Fruit fly (Drosophila melanogaster) whole organism, embryonic: ENCODE results near the gene HDAC6.

ENCODE experiments used
- Ada2b ChIP-seq: fragments of 200-800 bp; sonication (Bioruptor generic); IDR thresholded peaks from 2 replicates; pipeline ENCODE4 v1.3.6; 2022; ENCODE audit warnings: missing biosample characterization, missing genetic modification characterization
- Adf1 ChIP-seq: fragments of 200-800 bp; sonication (Bioruptor generic); IDR thresholded peaks from 2 replicates; pipeline ENCODE4 v1.3.6; 2022; ENCODE audit warnings: missing biosample characterization, missing genetic modification characterization
- Atf3 ChIP-seq: fragments of 200-800 bp; sonication (Bioruptor generic); optimal IDR thresholded peaks from 3 replicates; lab custom pipeline; 2016; ENCODE audit warnings: missing biosample characterization, missing genetic modification characterization
- BEAF-32 ChIP-seq: fragments of 200-800 bp; sonication (Bioruptor generic); optimal IDR thresholded peaks from 3 replicates; lab custom pipeline; 2017; ENCODE audit warnings: missing biosample characterization, missing genetic modification characterization, mild to moderate bottlenecking, moderate library complexity, missing genetic modification reagents
- CG10147 ChIP-seq: fragments of 200-800 bp; sonication (Bioruptor generic); optimal IDR thresholded peaks from 2 replicates; lab custom pipeline; 2019; ENCODE audit warnings: missing biosample characterization, mild to moderate bottlenecking, missing genetic modification characterization, moderate library complexity
- CG10565 ChIP-seq: fragments of 200-800 bp; sonication (Bioruptor generic); optimal IDR thresholded peaks from 3 replicates; lab custom pipeline; 2016; ENCODE audit warnings: missing biosample characterization, mild to moderate bottlenecking, missing genetic modification characterization
- CG12769 ChIP-seq: fragments of 200-800 bp; sonication (Bioruptor generic); optimal IDR thresholded peaks from 2 replicates; lab custom pipeline; 2019; ENCODE audit warnings: missing biosample characterization, mild to moderate bottlenecking, missing genetic modification characterization, moderate library complexity
- CG14050 ChIP-seq: fragments of 200-800 bp; sonication (Bioruptor generic); IDR thresholded peaks from 3 replicates; pipeline ENCODE4 v1.3.6; 2022; ENCODE audit warnings: missing biosample characterization, missing genetic modification characterization
- CG14710 ChIP-seq: fragments of 200-800 bp; sonication (Bioruptor generic); optimal IDR thresholded peaks from 3 replicates; lab custom pipeline; 2019; ENCODE audit warnings: missing biosample characterization, mild to moderate bottlenecking, missing genetic modification characterization, moderate library complexity
- CG15011 ChIP-seq: fragments of 200-800 bp; sonication (Bioruptor generic); optimal IDR thresholded peaks from 3 replicates; lab custom pipeline; 2018; ENCODE audit warnings: missing biosample characterization, mild to moderate bottlenecking, missing genetic modification characterization
- CG1647 ChIP-seq: fragments of 200-800 bp; sonication (Bioruptor generic); optimal IDR thresholded peaks from 3 replicates; lab custom pipeline; 2016; ENCODE audit warnings: missing biosample characterization, missing genetic modification characterization
- CG16779 ChIP-seq: fragments of 200-800 bp; sonication (Bioruptor generic); IDR thresholded peaks from 2 replicates; pipeline ENCODE4 v1.3.6; 2022; ENCODE audit warnings: missing biosample characterization, missing genetic modification characterization
- CG18262 ChIP-seq: fragments of 200-800 bp; optimal IDR thresholded peaks from 3 replicates; lab custom pipeline; 2019; ENCODE audit warnings: missing biosample characterization, mild to moderate bottlenecking, missing genetic modification characterization, moderate library complexity
- CG18599 ChIP-seq: fragments of 200-800 bp; sonication (Bioruptor generic); optimal IDR thresholded peaks from 3 replicates; lab custom pipeline; 2017; ENCODE audit warnings: missing biosample characterization, missing genetic modification characterization, mild to moderate bottlenecking, moderate library complexity, missing genetic modification reagents
- CG2116 ChIP-seq: fragments of 200-800 bp; sonication (Bioruptor generic); optimal IDR thresholded peaks from 3 replicates; lab custom pipeline; 2018; ENCODE audit warnings: missing biosample characterization, mild to moderate bottlenecking, missing genetic modification characterization
- CG2712 ChIP-seq: fragments of 200-800 bp; optimal IDR thresholded peaks from 3 replicates; lab custom pipeline; 2019; ENCODE audit warnings: missing biosample characterization, mild to moderate bottlenecking, missing genetic modification characterization, moderate library complexity
- CG3065 ChIP-seq: fragments of 200-800 bp; sonication (Bioruptor generic); optimal IDR thresholded peaks from 2 replicates; lab custom pipeline; 2016; ENCODE audit warnings: missing biosample characterization, missing genetic modification characterization
- CG6765 ChIP-seq: fragments of 200-800 bp; sonication (Bioruptor generic); optimal IDR thresholded peaks from 3 replicates; lab custom pipeline; 2017; ENCODE audit warnings: missing biosample characterization, mild to moderate bottlenecking, missing genetic modification characterization
- CG6854 ChIP-seq: fragments of 200-800 bp; sonication (Bioruptor generic); optimal IDR thresholded peaks from 3 replicates; lab custom pipeline; 2017; ENCODE audit warnings: missing biosample characterization, mild to moderate bottlenecking, missing genetic modification characterization
- CG7839 ChIP-seq: fragments of 200-800 bp; sonication (Bioruptor generic); optimal IDR thresholded peaks from 3 replicates; lab custom pipeline; 2018; ENCODE audit warnings: missing biosample characterization, mild to moderate bottlenecking, missing genetic modification characterization, moderate library complexity
- CG8089 ChIP-seq: fragments of 200-800 bp; sonication (Bioruptor generic); optimal IDR thresholded peaks from 3 replicates; lab custom pipeline; 2016; ENCODE audit warnings: missing biosample characterization, missing genetic modification characterization
- CG8290 ChIP-seq, 3 experiments: fragments of 200-800 bp; sonication (Bioruptor generic); optimal IDR thresholded peaks; 2 replicates each; lab custom pipeline; 2016 to 2019; ENCODE audit warnings: missing biosample characterization in 3 of 3, missing genetic modification characterization in 3 of 3, mild to moderate bottlenecking in 2 of 3, moderate library complexity in 1 of 3
- CG8388 ChIP-seq: fragments of 200-800 bp; sonication (Bioruptor generic); optimal IDR thresholded peaks from 2 replicates; lab custom pipeline; 2019; ENCODE audit warnings: missing biosample characterization, mild to moderate bottlenecking, missing genetic modification characterization, moderate library complexity
- CG9817 ChIP-seq: fragments of 200-800 bp; sonication (Bioruptor generic); optimal IDR thresholded peaks from 2 replicates; lab custom pipeline; 2018; ENCODE audit warnings: missing biosample characterization, mild to moderate bottlenecking, missing genetic modification characterization, moderate library complexity
- Chrac-16 ChIP-seq: fragments of 200-800 bp; sonication (Bioruptor generic); optimal IDR thresholded peaks from 3 replicates; lab custom pipeline; 2016; ENCODE audit warnings: missing biosample characterization, missing genetic modification characterization
- D19B ChIP-seq: fragments of 200-800 bp; sonication (Bioruptor generic); optimal IDR thresholded peaks from 2 replicates; lab custom pipeline; 2017; ENCODE audit warnings: missing biosample characterization, mild to moderate bottlenecking, missing genetic modification characterization
- HLH3B ChIP-seq: fragments of 200-800 bp; sonication (Bioruptor generic); IDR thresholded peaks from 2 replicates; pipeline ENCODE4 v1.3.6; 2022; ENCODE audit warnings: missing biosample characterization, missing genetic modification characterization
- HmgZ ChIP-seq: fragments of 200-800 bp; sonication (Bioruptor generic); optimal IDR thresholded peaks from 2 replicates; lab custom pipeline; 2018; ENCODE audit warnings: missing biosample characterization, mild to moderate bottlenecking, missing genetic modification characterization
- Mad ChIP-seq: fragments of 200-800 bp; sonication (Bioruptor generic); optimal IDR thresholded peaks from 2 replicates; lab custom pipeline; 2016; ENCODE audit warnings: missing biosample characterization, missing genetic modification characterization
- Mrtf ChIP-seq: fragments of 200-800 bp; sonication (Bioruptor generic); IDR thresholded peaks from 3 replicates; pipeline ENCODE4 v1.3.6; 2022; ENCODE audit warnings: missing biosample characterization, missing genetic modification characterization
- Nf-YA ChIP-seq: fragments of 200-800 bp; sonication (Bioruptor generic); IDR thresholded peaks from 2 replicates; pipeline ENCODE4 v1.3.6; 2022; ENCODE audit warnings: missing biosample characterization, missing genetic modification characterization
- Tbp ChIP-seq: fragments of >200 bp; optimal IDR thresholded peaks from 2 replicates; lab custom pipeline; 2018; ENCODE audit warnings: missing biosample characterization, missing genetic modification characterization
- cad ChIP-seq: fragments of >200 bp; optimal IDR thresholded peaks from 2 replicates; lab custom pipeline; 2017; ENCODE audit warnings: missing biosample characterization, missing genetic modification characterization
- cg ChIP-seq: fragments of 200-800 bp; sonication (Bioruptor generic); optimal IDR thresholded peaks from 3 replicates; lab custom pipeline; 2019; ENCODE audit warnings: missing biosample characterization, mild to moderate bottlenecking, missing genetic modification characterization, moderate library complexity
- crc ChIP-seq: fragments of 200-800 bp; sonication (Bioruptor generic); optimal IDR thresholded peaks from 2 replicates; lab custom pipeline; 2016; ENCODE audit warnings: missing biosample characterization, missing genetic modification characterization
- croc ChIP-seq: fragments of 200-800 bp; sonication (Bioruptor generic); conservative IDR thresholded peaks from 3 replicates; pipeline ENCODE4 v1.3.6; 2022; ENCODE audit warnings: missing biosample characterization, missing genetic modification characterization
- emc ChIP-seq: fragments of 200-800 bp; sonication (Bioruptor generic); optimal IDR thresholded peaks from 2 replicates; lab custom pipeline; 2016; ENCODE audit warnings: missing biosample characterization, missing genetic modification characterization
- fu2 ChIP-seq: fragments of 200-800 bp; sonication (Bioruptor generic); optimal IDR thresholded peaks from 2 replicates; lab custom pipeline; 2016; ENCODE audit warnings: missing biosample characterization, missing genetic modification characterization
- gsb-n ChIP-seq: fragments of 200-800 bp; sonication (Bioruptor generic); optimal IDR thresholded peaks from 3 replicates; lab custom pipeline; 2018; ENCODE audit warnings: missing biosample characterization, mild to moderate bottlenecking, missing genetic modification characterization
- hkb ChIP-seq, 2 experiments: fragments of 200-800 bp in 1 of 2; fragments of >200 bp in 1 of 2; sonication (Bioruptor generic) in 1 of 2; IDR thresholded peaks in 1 of 2; optimal IDR thresholded peaks in 1 of 2; 2 replicates each; pipeline versions ENCODE4 v1.3.6 to Lab custom; 2017 to 2022; ENCODE audit warnings: missing biosample characterization in 1 of 2, missing genetic modification characterization in 1 of 2
- klu ChIP-seq: fragments of 200-800 bp; sonication (Bioruptor generic); IDR thresholded peaks from 2 replicates; pipeline ENCODE4 v1.3.6; 2022; ENCODE audit warnings: missing biosample characterization, missing genetic modification characterization
- lov ChIP-seq, 2 experiments: fragments of 200-800 bp in 1 of 2; fragments of >200 bp in 1 of 2; sonication (Bioruptor generic) in 1 of 2; IDR thresholded peaks in 1 of 2; optimal IDR thresholded peaks in 1 of 2; 2 replicates in 1 of 2; 3 replicates in 1 of 2; pipeline versions ENCODE4 v1.3.6 to Lab custom; 2017 to 2022; ENCODE audit warnings: missing biosample characterization in 1 of 2, missing genetic modification characterization in 1 of 2
- mld ChIP-seq: fragments of 200-800 bp; sonication (Bioruptor generic); IDR thresholded peaks from 3 replicates; pipeline ENCODE4 v1.3.6; 2022; ENCODE audit warnings: missing biosample characterization, missing genetic modification characterization; ENCODE audit not compliant: partially characterized antibody
- nau ChIP-seq: fragments of 200-800 bp; sonication (Bioruptor generic); optimal IDR thresholded peaks from 3 replicates; lab custom pipeline; 2017; ENCODE audit warnings: missing biosample characterization, mild to moderate bottlenecking, missing genetic modification characterization, missing genetic modification reagents
- nmo ChIP-seq: fragments of 200-800 bp; sonication (Bioruptor generic); optimal IDR thresholded peaks from 2 replicates; lab custom pipeline; 2018; ENCODE audit warnings: missing biosample characterization, mild to moderate bottlenecking, missing genetic modification characterization, moderate library complexity
- peb ChIP-seq: fragments of 200-800 bp; sonication (Bioruptor generic); IDR thresholded peaks from 2 replicates; pipeline ENCODE4 v1.3.6; 2022; ENCODE audit warnings: missing biosample characterization, missing genetic modification characterization
- ro ChIP-seq: fragments of 200-800 bp; sonication (Bioruptor generic); IDR thresholded peaks from 2 replicates; pipeline ENCODE4 v1.3.6; 2022; ENCODE audit warnings: missing biosample characterization, missing genetic modification characterization
- tap ChIP-seq: fragments of 200-800 bp; optimal IDR thresholded peaks from 3 replicates; lab custom pipeline; 2019; ENCODE audit warnings: missing biosample characterization, mild to moderate bottlenecking, missing genetic modification characterization, moderate library complexity
- tup ChIP-seq: fragments of 200-800 bp; sonication (Bioruptor generic); optimal IDR thresholded peaks from 2 replicates; lab custom pipeline; 2016; ENCODE audit warnings: missing biosample characterization, mild to moderate bottlenecking, missing genetic modification characterization, moderate library complexity
- unc-4 ChIP-seq: fragments of 200-800 bp; sonication (Bioruptor generic); IDR thresholded peaks from 2 replicates; pipeline ENCODE4 v1.3.6; 2022; ENCODE audit warnings: missing biosample characterization, missing genetic modification characterization; ENCODE audit not compliant: partially characterized antibody

The HDAC6 gene

DNA sequence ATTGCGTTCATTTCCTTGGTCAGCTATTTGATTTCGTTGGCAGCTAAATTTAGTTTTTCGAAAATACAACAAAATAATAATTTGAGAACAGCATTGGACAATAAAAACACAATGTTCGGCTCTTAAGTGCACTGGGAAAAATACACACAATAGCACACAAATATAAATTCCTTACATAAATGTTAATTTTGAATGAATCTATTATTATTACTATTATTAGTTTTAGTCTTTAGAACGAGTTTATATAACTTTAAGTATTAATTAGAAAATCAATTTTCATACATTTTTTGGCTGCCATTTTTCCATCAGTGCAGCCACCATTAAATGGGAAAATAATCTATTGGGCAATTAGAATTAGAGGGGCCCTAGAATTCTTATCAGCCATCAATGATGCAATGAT, 23.2 kb upstream of the HDAC6 start (continued):
- TF ChIP-seq Tbp (no peak), croc (no peak), fu2 (no peak), CG6765 (GFP tag; lab: Kevin White, UChicago) (no peak), Mrtf (no peak), CG18262 (tag; lab: Kevin White, UChicago) (peak; percentile 1), CG8290 (GFP tag; optimal IDR thresholded peaks at IDR 0.05; lab: Kevin White, UChicago) (no peak), CG8290 (tag; optimal IDR thresholded peaks at IDR 0.05; lab: Kevin White, UChicago) (no peak), CG9817 (tag; lab: Kevin White, UChicago) (no peak), CG18599 (GFP tag; lab: Kevin White, UChicago) (no peak), crc (GFP tag; lab: Kevin White, UChicago) (no peak), cad (GFP tag; lab: Kevin White, UChicago) (no peak), CG8089 (no peak), CG14050 (no peak), HmgZ (tag; lab: Kevin White, UChicago) (no peak), D19B (GFP tag; lab: Kevin White, UChicago) (no peak), CG7839 (peak; percentile 40), unc-4 (GFP tag; lab: Robert Waterston, UW) (no peak), CG14710 (tag; lab: Kevin White, UChicago) (no peak), mld (GFP tag; lab: Robert Waterston, UW) (no peak), nau (no peak), emc (GFP tag; lab: Kevin White, UChicago) (no peak), CG2116 (GFP tag; lab: Kevin White, UChicago) (no peak), Ada2b (GFP tag; lab: Robert Waterston, UW) (peak; percentile 42; the same call in 1 of the 2 replicates), CG15011 (GFP tag; lab: Kevin White, UChicago) (no peak), CG2712 (tag; lab: Kevin White, UChicago) (peak; percentile 29), peb (no peak), ro (no peak), Chrac-16 (GFP tag; lab: Kevin White, UChicago) (no peak), CG10147 (GFP tag; lab: Kevin White, UChicago) (no peak), cg (GFP tag; lab: Kevin White, UChicago) (no peak), CG6854 (no peak), tap (tag; lab: Kevin White, UChicago) (peak; percentile 30), nmo (GFP tag; lab: Kevin White, UChicago) (peak; percentile 2), CG12769 (tag; lab: Kevin White, UChicago) (no peak), Nf-YA (GFP tag; lab: Robert Waterston, UW) (no peak), CG1647 (GFP tag; lab: Kevin White, UChicago) (no peak), CG3065 (no peak), klu (GFP tag; lab: Robert Waterston, UW) (no peak), gsb-n (tag; lab: Kevin White, UChicago) (no peak), Mad (no peak), Adf1 (GFP tag; lab: Robert Waterston, UW) (no peak), CG16779 (GFP tag; lab: Robert Waterston, UW) (no peak), hkb (optimal IDR thresholded peaks at IDR 0.05; lab: Kevin White, UChicago) (no peak), hkb (GFP tag; IDR thresholded peaks at IDR 0.05; lab: Robert Waterston, UW) (peak; percentile 30; the same call in 1 of the 2 replicates), BEAF-32 (GFP tag; lab: Kevin White, UChicago) (no peak), lov (optimal IDR thresholded peaks at IDR 0.05; lab: Kevin White, UChicago) (no peak), lov (GFP tag; IDR thresholded peaks at IDR 0.05; lab: Robert Waterston, UW) (no peak), CG10565 (GFP tag; lab: Kevin White, UChicago) (no peak), HLH3B (GFP tag; lab: Robert Waterston, UW) (0 out of 2 replicates have a peak, but pooled peaks have one; percentile 23), tup (GFP tag; lab: Kevin White, UChicago) (no peak), Atf3 (GFP tag; lab: Kevin White, UChicago) (no peak), CG8388 (GFP tag; lab: Kevin White, UChicago) (peak; percentile 3)
